Worm (Caenorhabditis elegans): ENCODE measurements around the gene R07C3.3.

DNA sequence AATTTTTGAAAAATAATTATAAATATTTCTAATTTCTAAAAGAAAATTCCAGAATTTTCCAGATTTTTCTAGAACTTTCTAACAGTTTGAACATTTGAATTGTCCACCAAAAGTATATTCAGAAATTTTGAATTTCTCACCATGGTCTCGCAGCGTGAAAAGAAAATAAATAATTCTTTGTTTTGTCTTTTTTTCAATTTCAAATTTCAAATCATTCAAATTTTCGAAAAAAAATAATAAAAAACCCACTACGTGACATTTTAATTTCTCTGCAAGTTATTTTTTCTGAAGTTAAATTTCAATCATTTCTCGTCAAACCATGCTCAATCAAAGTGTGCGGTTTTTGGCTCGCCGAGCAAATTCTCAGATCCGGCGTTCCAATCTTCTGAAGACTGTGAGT lies 5.9 kb upstream of the R07C3.3 start, which contains the start of gene acs-15:
- TF ChIP-seq zim-3 (tag; optimal IDR thresholded peaks at IDR 0.05) (no peak), hlh-26 (GFP tag; conservative IDR thresholded peaks at IDR 0.05) (no peak), unc-130 (GFP tag; optimal IDR thresholded peaks at IDR 0.05) (no peak)

All from whole organism, young adult.